Worm (Caenorhabditis elegans) whole organism, L3 larva: Measurements from ENCODE around the gene R04A9.7.

Source experiments
- R02D3.7 ChIP-seq: fragments of 150-350 bp; optimal IDR thresholded peaks from 2 replicates; lab custom pipeline; 2014; ENCODE audit warnings: missing biosample characterization, missing genetic modification characterization
- ZK546.5 ChIP-seq: sonication (generic microtip); optimal IDR thresholded peaks from 2 replicates; lab custom pipeline; 2017; ENCODE audit warnings: missing biosample characterization, missing genetic modification characterization
- aly-2 ChIP-seq: fragments of 150-350 bp; optimal IDR thresholded peaks from 2 replicates; lab custom pipeline; 2014; ENCODE audit warnings: missing biosample characterization, missing genetic modification characterization
- ama-1 ChIP-seq: fragments of 150-350 bp; optimal IDR thresholded peaks from 2 replicates; lab custom pipeline; 2018
- ceh-16 ChIP-seq: sonication (generic microtip); optimal IDR thresholded peaks from 2 replicates; lab custom pipeline; 2017; ENCODE audit warnings: missing biosample characterization, missing genetic modification characterization
- ceh-28 ChIP-seq: fragments of 150-350 bp; optimal IDR thresholded peaks from 2 replicates; lab custom pipeline; 2014; ENCODE audit warnings: missing biosample characterization, missing genetic modification reagents, missing genetic modification characterization
- ceh-82 ChIP-seq: fragments of 150-350 bp; optimal IDR thresholded peaks from 2 replicates; lab custom pipeline; 2014; ENCODE audit warnings: missing biosample characterization, missing genetic modification characterization
- ceh-9 ChIP-seq: sonication (generic microtip); optimal IDR thresholded peaks from 2 replicates; lab custom pipeline; 2018; ENCODE audit warnings: missing biosample characterization, missing genetic modification characterization
- egl-27 ChIP-seq: sonication (generic microtip); optimal IDR thresholded peaks from 4 replicates; lab custom pipeline; 2017; ENCODE audit warnings: missing biosample characterization, missing genetic modification reagents, missing genetic modification characterization
- egl-5 ChIP-seq: fragments of 150-350 bp; optimal IDR thresholded peaks from 2 replicates; lab custom pipeline; 2017; ENCODE audit warnings: missing biosample characterization, missing genetic modification reagents, missing genetic modification characterization, inconsistent platforms
- elt-1 ChIP-seq: fragments of 150-350 bp; optimal IDR thresholded peaks from 2 replicates; lab custom pipeline; 2014; ENCODE audit warnings: missing biosample characterization, missing genetic modification characterization
- elt-2 ChIP-seq: sonication (generic microtip); optimal IDR thresholded peaks from 2 replicates; lab custom pipeline; 2016; ENCODE audit warnings: missing genetic modification reagents, mild to moderate bottlenecking, missing genetic modification characterization, missing compliant biosample characterization
- elt-3 ChIP-seq, 3 experiments: fragments of 150-350 bp in 1 of 3; sonication (generic microtip) in 2 of 3; optimal IDR thresholded peaks; 2 replicates in 2 of 3; 4 replicates in 1 of 3; lab custom pipeline; 2014 to 2017; ENCODE audit warnings: missing biosample characterization in 3 of 3, missing genetic modification characterization in 3 of 3
- eor-1 ChIP-seq, 2 experiments: fragments of 150-350 bp; optimal IDR thresholded peaks; 2 replicates each; lab custom pipeline; 2014 to 2018; ENCODE audit warnings: missing biosample characterization in 2 of 2, missing genetic modification characterization in 2 of 2
- fkh-10 ChIP-seq: sonication (generic microtip); optimal IDR thresholded peaks from 2 replicates; lab custom pipeline; 2017; ENCODE audit warnings: missing biosample characterization, missing genetic modification reagents, missing genetic modification characterization
- fkh-2 ChIP-seq: fragments of 150-350 bp; optimal IDR thresholded peaks from 2 replicates; lab custom pipeline; 2014; ENCODE audit warnings: missing biosample characterization, missing genetic modification reagents, missing genetic modification characterization
- fos-1 ChIP-seq: fragments of 150-350 bp; optimal IDR thresholded peaks from 2 replicates; lab custom pipeline; 2014; ENCODE audit warnings: missing biosample characterization, missing genetic modification characterization
- jun-1 ChIP-seq: fragments of 150-350 bp; optimal IDR thresholded peaks from 2 replicates; lab custom pipeline; 2014; ENCODE audit warnings: missing biosample characterization, missing genetic modification reagents, missing genetic modification characterization
- mml-1 ChIP-seq: fragments of 150-350 bp; sonication (generic microtip); optimal IDR thresholded peaks from 3 replicates; lab custom pipeline; 2014; ENCODE audit warnings: missing biosample characterization, missing genetic modification characterization
- nfya-1 ChIP-seq: sonication (generic microtip); optimal IDR thresholded peaks from 2 replicates; lab custom pipeline; 2017; ENCODE audit warnings: missing genetic modification characterization, mild to moderate bottlenecking, missing compliant biosample characterization, antibody characterized with exemption, moderate library complexity; ENCODE audit not compliant: insufficient read depth
- nhr-11 ChIP-seq: fragments of 150-350 bp; optimal IDR thresholded peaks from 2 replicates; lab custom pipeline; 2014; ENCODE audit warnings: missing biosample characterization, missing genetic modification characterization
- nhr-12 ChIP-seq: fragments of 150-350 bp; optimal IDR thresholded peaks from 2 replicates; lab custom pipeline; 2014; ENCODE audit warnings: missing biosample characterization, missing genetic modification characterization
- nhr-23 ChIP-seq: fragments of 150-350 bp; optimal IDR thresholded peaks from 2 replicates; lab custom pipeline; 2014; ENCODE audit warnings: missing biosample characterization, missing genetic modification reagents, missing genetic modification characterization
- nhr-237 ChIP-seq: fragments of 150-350 bp; optimal IDR thresholded peaks from 2 replicates; lab custom pipeline; 2014; ENCODE audit warnings: missing biosample characterization, missing genetic modification characterization
- nhr-25 ChIP-seq: sonication (generic microtip); optimal IDR thresholded peaks from 2 replicates; lab custom pipeline; 2017; ENCODE audit warnings: missing biosample characterization, missing genetic modification characterization
- nhr-28 ChIP-seq: fragments of 150-350 bp; optimal IDR thresholded peaks from 2 replicates; lab custom pipeline; 2014; ENCODE audit warnings: missing biosample characterization, missing genetic modification characterization
- nhr-43 ChIP-seq: sonication (generic microtip); optimal IDR thresholded peaks from 2 replicates; lab custom pipeline; 2016; ENCODE audit warnings: mild to moderate bottlenecking, missing genetic modification characterization, missing compliant biosample characterization; ENCODE audit not compliant: poor library complexity, severe bottlenecking
- nhr-67 ChIP-seq: fragments of 150-350 bp; optimal IDR thresholded peaks from 2 replicates; lab custom pipeline; 2014; ENCODE audit warnings: missing biosample characterization, missing genetic modification characterization
- nhr-76 ChIP-seq: fragments of 150-350 bp; sonication (generic microtip); optimal IDR thresholded peaks from 5 replicates; lab custom pipeline; 2014; ENCODE audit warnings: missing biosample characterization, missing genetic modification characterization
- nhr-77 ChIP-seq: fragments of 150-350 bp; optimal IDR thresholded peaks from 2 replicates; lab custom pipeline; 2014; ENCODE audit warnings: missing biosample characterization, missing genetic modification characterization
- pha-4 ChIP-seq: fragments of 150-350 bp; optimal IDR thresholded peaks from 2 replicates; lab custom pipeline; 2014; ENCODE audit warnings: missing biosample characterization, missing genetic modification reagents, missing genetic modification characterization
- pqm-1 ChIP-seq: fragments of 150-350 bp; optimal IDR thresholded peaks from 2 replicates; lab custom pipeline; 2017; ENCODE audit warnings: missing biosample characterization, missing genetic modification characterization, inconsistent platforms
- skn-1 ChIP-seq: fragments of 150-350 bp; optimal IDR thresholded peaks from 2 replicates; lab custom pipeline; 2014; ENCODE audit warnings: missing biosample characterization, missing genetic modification characterization
- snpc-4 ChIP-seq: fragments of 150-350 bp; optimal IDR thresholded peaks from 2 replicates; lab custom pipeline; 2014; ENCODE audit warnings: missing biosample characterization, missing genetic modification characterization
- tbx-2 ChIP-seq: sonication (generic microtip); optimal IDR thresholded peaks from 2 replicates; lab custom pipeline; 2016; ENCODE audit warnings: mild to moderate bottlenecking, missing genetic modification characterization, missing compliant biosample characterization
- unc-39 ChIP-seq: sonication (generic microtip); optimal IDR thresholded peaks from 4 replicates; lab custom pipeline; 2017; ENCODE audit warnings: missing biosample characterization, missing genetic modification characterization
- unc-62 ChIP-seq: fragments of 150-350 bp; sonication (generic microtip); optimal IDR thresholded peaks from 4 replicates; lab custom pipeline; 2014; ENCODE audit warnings: missing biosample characterization, missing genetic modification reagents, missing genetic modification characterization
- zag-1 ChIP-seq: fragments of 150-350 bp; optimal IDR thresholded peaks from 2 replicates; lab custom pipeline; 2014; ENCODE audit warnings: missing biosample characterization, missing genetic modification characterization
- ztf-11 ChIP-seq: fragments of 150-350 bp; optimal IDR thresholded peaks from 2 replicates; lab custom pipeline; 2014; ENCODE audit warnings: missing biosample characterization, missing genetic modification characterization

R04A9.7 gene

DNA sequence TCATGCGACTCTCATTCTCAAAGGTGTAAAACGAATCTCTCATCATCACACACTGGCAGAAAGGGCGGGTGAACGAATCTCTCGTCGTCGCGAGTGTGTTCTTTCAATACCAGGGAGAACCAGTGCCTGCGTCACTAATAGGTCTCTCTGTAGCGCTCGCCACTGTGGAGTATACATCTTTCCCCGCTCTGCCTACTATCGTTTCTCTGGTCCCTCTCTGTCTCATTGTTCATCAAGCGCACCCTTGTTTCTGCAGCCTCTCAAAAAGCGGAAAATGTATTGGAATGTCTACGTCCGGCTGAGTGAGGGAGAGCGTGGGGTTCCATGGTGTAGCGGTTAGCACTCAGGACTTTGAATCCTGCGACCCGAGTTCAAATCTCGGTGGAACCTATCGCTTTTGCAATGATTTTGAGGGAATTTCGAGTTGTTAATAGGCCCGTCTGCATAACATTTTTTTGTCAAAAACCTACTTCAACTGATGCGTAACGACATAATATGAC lies 15.4 kb upstream of the R04A9.7 start (continued):
- TF ChIP-seq egl-27 (peak; percentile 83), nhr-77 (peak; percentile 85), jun-1 (tag; lab: Kevin White, UChicago) (peak; percentile 97), nhr-76 (peak; percentile 31), ceh-9 (tag; lab: Kevin White, UChicago) (peak; percentile 82), ceh-16 (no peak), elt-2 (tag; lab: Kevin White, UChicago) (peak; percentile 72), pha-4 (peak; percentile 91), nhr-25 (tag; lab: Kevin White, UChicago) (peak; percentile 90), egl-5 (tag; lab: Kevin White, UChicago) (peak; percentile 62), elt-3 (tag; optimal IDR thresholded peaks at IDR 0.05; lab: Kevin White, UChicago) (peak in 2 of 3 experiments; percentile 26 to 53), nhr-12 (tag; lab: Kevin White, UChicago) (peak; percentile 8), ceh-28 (peak; percentile 92), fkh-2 (no peak)

DNA sequence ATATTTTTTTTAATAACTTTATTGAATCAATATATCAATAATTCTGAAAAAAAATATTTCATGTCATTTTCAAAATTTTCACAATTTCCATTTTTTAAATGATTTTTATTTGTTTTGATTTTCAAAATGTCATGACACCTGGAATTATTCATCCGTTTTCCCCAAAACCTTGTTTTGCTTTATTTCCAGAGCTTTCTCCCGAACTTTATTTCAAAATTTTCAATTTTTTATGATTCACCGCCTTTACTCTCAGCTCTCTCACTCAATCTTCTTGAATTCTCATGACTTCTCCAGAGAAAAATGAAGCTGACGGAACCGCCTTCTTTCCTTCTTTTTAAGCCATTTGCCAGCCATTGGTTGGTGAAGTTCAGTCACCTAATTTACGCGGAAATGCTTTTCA lies 9.9 kb upstream of the R04A9.7 start, which contains the start of gene R04A9.1:
R04A9.1 (plus strand) TSS at position 301 of the 400 bp plus-strand sequence.
- TF ChIP-seq nhr-77 (no peak), nhr-28 (no peak), fkh-10 (GFP tag; lab: Kevin White, UChicago) (no peak), R02D3.7 (tag; lab: Kevin White, UChicago) (no peak), ceh-82 (tag; lab: Kevin White, UChicago) (no peak), nhr-43 (tag; lab: Kevin White, UChicago) (no peak), nfya-1 (tag; lab: Kevin White, UChicago) (no peak), unc-39 (no peak), nhr-76 (no peak), jun-1 (tag; lab: Kevin White, UChicago) (no peak)

DNA sequence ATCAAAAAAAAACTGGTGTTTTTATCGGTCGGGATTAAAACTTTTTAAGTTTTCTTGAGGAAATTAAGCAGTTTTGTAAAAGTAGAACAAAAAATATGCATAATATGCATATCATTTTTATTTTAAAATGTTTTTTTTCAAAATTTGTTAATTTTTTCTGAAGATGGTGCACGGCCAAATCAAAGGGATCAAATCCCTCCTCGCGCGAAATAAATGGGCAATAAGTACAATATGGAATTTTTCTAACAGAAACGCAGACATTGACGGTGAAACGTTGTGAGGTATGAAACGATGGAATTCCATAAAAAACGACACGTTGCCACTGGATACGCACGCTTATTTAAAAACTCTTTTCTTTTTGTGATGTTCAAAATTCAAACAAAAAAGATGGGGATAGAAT lies 8.3 kb upstream of the R04A9.7 start:
- TF ChIP-seq egl-5 (tag; lab: Kevin White, UChicago) (no peak), pha-4 (no peak), nhr-28 (no peak), nhr-43 (tag; lab: Kevin White, UChicago) (peak; percentile 39), jun-1 (tag; lab: Kevin White, UChicago) (peak; percentile 12), eor-1 (tag; optimal IDR thresholded peaks at IDR 0.05; lab: Kevin White, UChicago) (no peak), nhr-11 (no peak), ceh-82 (tag; lab: Kevin White, UChicago) (no peak), ZK546.5 (tag; lab: Kevin White, UChicago) (no peak), pqm-1 (tag; lab: Kevin White, UChicago) (no peak), nhr-23 (peak; percentile 25), snpc-4 (no peak), nhr-12 (tag; lab: Kevin White, UChicago) (no peak)
- TF ChIP-seq, all 47 proteins: peak for 3

DNA sequence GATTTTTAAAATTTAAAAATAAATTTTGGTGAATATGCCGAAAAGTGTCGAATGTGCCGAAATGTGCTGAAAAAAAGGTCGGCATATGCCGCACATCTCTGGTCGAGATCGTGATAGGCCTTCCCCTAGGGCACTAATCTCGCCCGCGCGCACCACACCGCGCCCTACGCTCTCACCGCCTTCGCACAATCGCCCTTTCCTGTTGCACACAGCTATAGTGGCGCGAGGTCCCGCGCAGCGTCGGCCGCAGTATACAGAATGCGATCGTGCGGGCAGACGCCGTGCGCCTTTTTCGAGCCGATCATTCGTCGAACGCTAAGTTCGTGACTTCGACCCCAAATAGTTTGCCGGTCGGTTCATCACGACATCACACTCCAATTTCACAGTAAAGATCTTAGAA lies 4.8 kb upstream of the R04A9.7 start:
- no peak for TF ChIP-seq elt-1
- TF ChIP-seq zag-1 (tag; lab: Kevin White, UChicago) = no peak
- TF ChIP-seq tbx-2 (tag; lab: Kevin White, UChicago) = no peak
- no peak for TF ChIP-seq unc-62 (GFP tag; lab: Kevin White, UChicago)
- no peak for TF ChIP-seq eor-1 (tag; optimal IDR thresholded peaks at IDR 0.05; lab: Kevin White, UChicago)
- no peak for TF ChIP-seq pha-4
- TF ChIP-seq egl-27 = no peak
- no peak for TF ChIP-seq ama-1 (lab: Kevin White, UChicago)
- no peak for TF ChIP-seq ztf-11
- no peak for TF ChIP-seq fos-1 (tag; lab: Kevin White, UChicago)
- no peak for TF ChIP-seq fkh-10 (GFP tag; lab: Kevin White, UChicago)
- no peak for TF ChIP-seq nfya-1 (tag; lab: Kevin White, UChicago)
- TF ChIP-seq jun-1 (tag; lab: Kevin White, UChicago) = no peak
- TF ChIP-seq aly-2 (tag; lab: Kevin White, UChicago) = no peak
- no peak for TF ChIP-seq ceh-82 (tag; lab: Kevin White, UChicago)

DNA sequence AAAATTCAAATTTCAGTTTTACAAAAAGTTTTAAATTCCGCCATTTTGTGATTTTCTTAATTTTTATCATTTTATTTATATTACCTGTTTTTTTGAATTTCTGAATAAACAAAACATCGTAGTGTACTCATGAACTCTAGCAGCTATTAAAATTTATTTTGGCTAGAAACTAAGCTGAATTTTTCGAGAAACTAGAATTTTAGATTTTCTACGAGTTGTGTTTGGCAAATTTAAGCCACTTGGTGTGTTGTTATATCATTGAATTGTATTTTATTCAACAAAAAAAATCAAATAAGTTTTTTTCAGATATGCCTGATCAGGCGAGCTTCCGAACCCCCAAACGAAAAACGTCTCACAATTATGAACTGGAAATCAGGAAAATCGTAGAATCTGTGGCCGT lies 2.6 kb upstream of the R04A9.7 start, which contains the start of gene R04A9.6:
R04A9.6 (plus strand) TSS at position 301 of the 400 bp plus-strand sequence.
- TF ChIP-seq nhr-237 (tag; lab: Kevin White, UChicago) (no peak), egl-27 (no peak), unc-62 (GFP tag; lab: Kevin White, UChicago) (no peak), nhr-11 (no peak), nhr-76 (no peak), ceh-82 (tag; lab: Kevin White, UChicago) (no peak), nhr-43 (tag; lab: Kevin White, UChicago) (no peak), mml-1 (tag; lab: Kevin White, UChicago) (no peak), unc-39 (no peak), nhr-67 (tag; lab: Kevin White, UChicago) (no peak), elt-1 (no peak), jun-1 (tag; lab: Kevin White, UChicago) (no peak), fos-1 (tag; lab: Kevin White, UChicago) (no peak), pha-4 (no peak), nhr-28 (no peak), eor-1 (tag; optimal IDR thresholded peaks at IDR 0.05; lab: Kevin White, UChicago) (no peak), fkh-2 (no peak), skn-1 (tag; lab: Kevin White, UChicago) (no peak), nhr-77 (no peak)
